Worm (Caenorhabditis elegans) whole organism, young adult: ENCODE data around the gene T01G1.2.

ENCODE experiments used
- B0261.1 ChIP-seq: sonication (generic microtip); optimal IDR thresholded peaks from 2 replicates; lab custom pipeline; 2016; ENCODE audit warnings: mild to moderate bottlenecking, missing genetic modification characterization, moderate library complexity, missing compliant biosample characterization
- D2030.7 ChIP-seq: fragments of 200-800 bp; sonication (Bioruptor generic); IDR thresholded peaks from 2 replicates; pipeline ENCODE4 v1.3.6; 2022; ENCODE audit warnings: missing genetic modification reagents, missing genetic modification characterization, missing compliant biosample characterization
- F37B4.10 ChIP-seq: fragments of 200-800 bp; sonication (Bioruptor generic); IDR thresholded peaks from 2 replicates; pipeline ENCODE4 v1.3.6; 2022; ENCODE audit warnings: missing genetic modification characterization, missing compliant biosample characterization
- F39B2.1 ChIP-seq: fragments of 200-800 bp; sonication (Bioruptor generic); IDR thresholded peaks from 2 replicates; pipeline ENCODE4 v1.3.6; 2022; ENCODE audit warnings: missing genetic modification reagents, missing genetic modification characterization, missing compliant biosample characterization
- F57C9.4 ChIP-seq: sonication (generic microtip); optimal IDR thresholded peaks from 2 replicates; lab custom pipeline; 2017; ENCODE audit warnings: mild to moderate bottlenecking, missing genetic modification characterization, missing compliant biosample characterization
- T07F8.4 ChIP-seq: sonication (generic microtip); optimal IDR thresholded peaks from 2 replicates; lab custom pipeline; 2016; ENCODE audit warnings: mild to moderate bottlenecking, missing genetic modification characterization, moderate library complexity, missing compliant biosample characterization
- Y53F4B.3 ChIP-seq: fragments of 200-800 bp; sonication (Bioruptor generic); IDR thresholded peaks from 2 replicates; pipeline ENCODE4 v1.3.6; 2022; ENCODE audit warnings: missing genetic modification reagents, missing genetic modification characterization, missing compliant biosample characterization
- Y79H2A.3 ChIP-seq: fragments of 200-800 bp; sonication (Bioruptor generic); conservative IDR thresholded peaks from 2 replicates; pipeline ENCODE4 v1.3.6; 2022; ENCODE audit warnings: missing genetic modification reagents, missing genetic modification characterization, missing compliant biosample characterization
- ZK185.1 ChIP-seq: sonication (generic microtip); optimal IDR thresholded peaks from 2 replicates; lab custom pipeline; 2016; ENCODE audit warnings: mild to moderate bottlenecking, missing genetic modification characterization, missing compliant biosample characterization; ENCODE audit not compliant: poor library complexity, severe bottlenecking
- aptf-2 ChIP-seq: fragments of 200-800 bp; sonication (Bioruptor generic); conservative IDR thresholded peaks from 2 replicates; pipeline ENCODE4 v1.3.6; 2022; ENCODE audit warnings: missing genetic modification reagents, missing genetic modification characterization, missing compliant biosample characterization
- attf-3 ChIP-seq: fragments of 200-800 bp; sonication (Bioruptor generic); conservative IDR thresholded peaks from 2 replicates; pipeline ENCODE4 v1.3.6; 2022; ENCODE audit warnings: missing genetic modification reagents, missing genetic modification characterization, missing compliant biosample characterization
- bed-1 ChIP-seq: fragments of 200-800 bp; sonication (Bioruptor generic); IDR thresholded peaks from 2 replicates; pipeline ENCODE4 v1.3.6; 2022; ENCODE audit warnings: missing genetic modification reagents, missing genetic modification characterization, missing compliant biosample characterization
- cebp-1 ChIP-seq, 2 experiments: fragments of 200-800 bp in 1 of 2; sonication (Bioruptor generic) in 1 of 2; sonication (generic microtip) in 1 of 2; IDR thresholded peaks in 1 of 2; optimal IDR thresholded peaks in 1 of 2; 2 replicates each; pipeline versions ENCODE4 v1.3.6 to Lab custom; 2017 to 2022; ENCODE audit warnings: missing compliant biosample characterization in 2 of 2, missing genetic modification characterization in 2 of 2, mild to moderate bottlenecking in 1 of 2, missing genetic modification reagents in 1 of 2, moderate library complexity in 1 of 2
- ceh-100 ChIP-seq: fragments of 200-800 bp; sonication (Bioruptor generic); IDR thresholded peaks from 2 replicates; pipeline ENCODE4 v1.3.6; 2022; ENCODE audit warnings: missing genetic modification reagents, missing genetic modification characterization, missing compliant biosample characterization
- ceh-27 ChIP-seq: fragments of 200-800 bp; sonication (Bioruptor generic); optimal IDR thresholded peaks from 2 replicates; lab custom pipeline; 2018; ENCODE audit warnings: mild to moderate bottlenecking, missing genetic modification characterization, moderate library complexity, missing compliant biosample characterization
- chd-7 ChIP-seq: sonication (generic microtip); optimal IDR thresholded peaks from 2 replicates; lab custom pipeline; 2016; ENCODE audit warnings: mild to moderate bottlenecking, missing genetic modification characterization, moderate library complexity, missing compliant biosample characterization
- dpff-1 ChIP-seq: sonication (generic microtip); optimal IDR thresholded peaks from 2 replicates; lab custom pipeline; 2017; ENCODE audit warnings: mild to moderate bottlenecking, missing genetic modification characterization, missing compliant biosample characterization
- egl-44 ChIP-seq: fragments of 200-800 bp; sonication (Bioruptor generic); IDR thresholded peaks from 2 replicates; pipeline ENCODE4 v1.3.6; 2022; ENCODE audit warnings: missing genetic modification reagents, missing genetic modification characterization, missing compliant biosample characterization
- ets-4 ChIP-seq: fragments of 200-800 bp; sonication (Bioruptor generic); optimal IDR thresholded peaks from 2 replicates; lab custom pipeline; 2018; ENCODE audit warnings: mild to moderate bottlenecking, missing genetic modification characterization, missing compliant biosample characterization
- him-1 ChIP-seq: sonication (generic microtip); optimal IDR thresholded peaks from 2 replicates; lab custom pipeline; 2016; ENCODE audit warnings: missing genotype, missing genetic modification reagents, missing genetic modification characterization, missing compliant biosample characterization
- hmg-1.2 ChIP-seq: fragments of 200-800 bp; sonication (Bioruptor generic); IDR thresholded peaks from 2 replicates; pipeline ENCODE4 v1.3.6; 2022; ENCODE audit warnings: missing genetic modification reagents, missing genetic modification characterization, missing compliant biosample characterization
- hrde-1 ChIP-seq: sonication (generic microtip); optimal IDR thresholded peaks from 2 replicates; lab custom pipeline; 2016; ENCODE audit warnings: missing genetic modification characterization, mild to moderate bottlenecking, missing compliant biosample characterization, moderate library complexity, missing genotype, missing genetic modification reagents, borderline replicate concordance
- lag-1 ChIP-seq: fragments of 200-800 bp; sonication (Bioruptor generic); IDR thresholded peaks from 2 replicates; pipeline ENCODE4 v1.3.6; 2022; ENCODE audit warnings: missing genetic modification reagents, missing genetic modification characterization, missing compliant biosample characterization
- madf-10 ChIP-seq: sonication (generic microtip); optimal IDR thresholded peaks from 2 replicates; lab custom pipeline; 2016; ENCODE audit warnings: mild to moderate bottlenecking, missing genetic modification characterization, missing compliant biosample characterization
- madf-6 ChIP-seq: fragments of 200-800 bp; sonication (Bioruptor generic); IDR thresholded peaks from 2 replicates; pipeline ENCODE4 v1.3.6; 2022; ENCODE audit warnings: missing genetic modification reagents, missing genetic modification characterization, missing compliant biosample characterization
- nhr-90 ChIP-seq: sonication (generic microtip); optimal IDR thresholded peaks from 2 replicates; lab custom pipeline; 2016; ENCODE audit warnings: missing genotype, mild to moderate bottlenecking, missing genetic modification characterization, missing compliant biosample characterization
- pbrm-1 ChIP-seq: fragments of 200-800 bp; sonication (Bioruptor generic); IDR thresholded peaks from 2 replicates; pipeline ENCODE4 v1.3.6; 2022; ENCODE audit warnings: missing genetic modification reagents, missing genetic modification characterization, missing compliant biosample characterization
- rec-8 ChIP-seq, 2 experiments: sonication (generic microtip); optimal IDR thresholded peaks; 2 replicates each; lab custom pipeline; 2016; ENCODE audit warnings: mild to moderate bottlenecking in 2 of 2, missing genetic modification characterization in 2 of 2, missing genetic modification reagents in 2 of 2, missing genotype in 2 of 2, missing biosample characterization in 1 of 2, missing compliant biosample characterization in 1 of 2, moderate library complexity in 1 of 2
- repo-1 ChIP-seq: sonication (generic microtip); optimal IDR thresholded peaks from 2 replicates; lab custom pipeline; 2017; ENCODE audit warnings: mild to moderate bottlenecking, missing genetic modification characterization, missing compliant biosample characterization
- rpc-1 ChIP-seq, 2 experiments: fragments of 150-350 bp in 1 of 2; sonication (generic microtip) in 1 of 2; optimal IDR thresholded peaks; 2 replicates each; lab custom pipeline; 2014 to 2018; ENCODE audit warnings: missing biosample characterization in 1 of 2, missing genetic modification characterization in 1 of 2, missing genetic modification reagents in 1 of 2, missing genotype in 1 of 2
- snpc-1.1 ChIP-seq: sonication (generic microtip); optimal IDR thresholded peaks from 2 replicates; lab custom pipeline; 2017; ENCODE audit warnings: missing genetic modification characterization, mild to moderate bottlenecking, missing compliant biosample characterization, antibody characterized with exemption, moderate library complexity, missing genotype, missing genetic modification reagents; ENCODE audit not compliant: insufficient read depth
- snpc-4 ChIP-seq, 5 experiments: fragments of 150-350 bp in 1 of 5; sonication (generic microtip) in 4 of 5; optimal IDR thresholded peaks; 2 replicates each; lab custom pipeline; 2014 to 2018; ENCODE audit warnings: missing genetic modification characterization in 5 of 5, missing biosample characterization in 3 of 5, antibody characterized with exemption in 2 of 5, mild to moderate bottlenecking in 2 of 5, missing compliant biosample characterization in 2 of 5, missing genotype in 2 of 5, moderate library complexity in 2 of 5, missing genetic modification reagents in 1 of 5
- somi-1 ChIP-seq: fragments of 200-800 bp; sonication (Bioruptor generic); optimal IDR thresholded peaks from 2 replicates; lab custom pipeline; 2018; ENCODE audit warnings: mild to moderate bottlenecking, missing genetic modification characterization, missing compliant biosample characterization
- ztf-28 ChIP-seq: fragments of 200-800 bp; sonication (Bioruptor generic); IDR thresholded peaks from 2 replicates; pipeline ENCODE4 v1.3.6; 2022; ENCODE audit warnings: missing genetic modification reagents, missing genetic modification characterization, missing compliant biosample characterization
- ztf-3 ChIP-seq: fragments of 200-800 bp; sonication (Bioruptor generic); optimal IDR thresholded peaks from 2 replicates; lab custom pipeline; 2018; ENCODE audit warnings: mild to moderate bottlenecking, missing genetic modification characterization, missing compliant biosample characterization

T01G1.2 gene

ce11 chrIV:11344288-11344687, 9.9 kb upstream of the T01G1.2 start:
- TF ChIP-seq him-1 (no peak), dpff-1 (tag; lab: Kevin White, UChicago) (no peak), madf-6 (GFP tag; lab: Robert Waterston, UW) (no peak), madf-10 (tag; lab: Kevin White, UChicago) (no peak), rec-8 (tag; optimal IDR thresholded peaks at IDR 0.05; lab: Kevin White, UChicago) (no peak), F37B4.10 (no peak), Y53F4B.3 (GFP tag; lab: Robert Waterston, UW) (no peak)

- TF ChIP-seq hmg-1.2 (GFP tag; lab: Robert Waterston, UW) (no peak), snpc-1.1 (tag; lab: Kevin White, UChicago) (no peak), egl-44 (GFP tag; lab: Robert Waterston, UW) (no peak), B0261.1 (tag; lab: Kevin White, UChicago) (no peak), somi-1 (GFP tag; lab: Kevin White, UChicago) (no peak), ZK185.1 (tag; lab: Kevin White, UChicago) (no peak), bed-1 (GFP tag; lab: Robert Waterston, UW) (no peak), pbrm-1 (no peak), F37B4.10 (no peak), chd-7 (tag; lab: Kevin White, UChicago) (no peak), snpc-4 (GFP tag; optimal IDR thresholded peaks at IDR 0.05; lab: Kevin White, UChicago) (no peak), snpc-4 (tag; optimal IDR thresholded peaks at IDR 0.05; lab: Kevin White, UChicago) (no peak), nhr-90 (tag; lab: Kevin White, UChicago) (no peak), ztf-28 (GFP tag; lab: Robert Waterston, UW) (no peak), ceh-100 (GFP tag; lab: Robert Waterston, UW) (no peak), F39B2.1 (GFP tag; lab: Robert Waterston, UW) (no peak), attf-3 (GFP tag; lab: Robert Waterston, UW) (no peak), ztf-3 (GFP tag; lab: Kevin White, UChicago) (no peak)
These were observed 6.9 kb upstream of the T01G1.2 start for ce11 chrIV:11347275-11347674.

- TF ChIP-seq chd-7 (tag; lab: Kevin White, UChicago) (no peak), D2030.7 (GFP tag; lab: Robert Waterston, UW) (no peak), hrde-1 (tag; lab: Kevin White, UChicago) (no peak), lag-1 (GFP tag; lab: Robert Waterston, UW) (no peak), rpc-1 (optimal IDR thresholded peaks at IDR 0.05; lab: Kevin White, UChicago) (no peak), rpc-1 (tag; optimal IDR thresholded peaks at IDR 0.05; lab: Kevin White, UChicago) (no peak), F57C9.4 (no peak), repo-1 (tag; lab: Kevin White, UChicago) (no peak), Y79H2A.3 (GFP tag; lab: Robert Waterston, UW) (no peak), T07F8.4 (no peak), ets-4 (GFP tag; lab: Kevin White, UChicago) (no peak), cebp-1 (GFP tag; IDR thresholded peaks at IDR 0.05; lab: Robert Waterston, UW) (no peak), cebp-1 (tag; optimal IDR thresholded peaks at IDR 0.05; lab: Kevin White, UChicago) (no peak), aptf-2 (GFP tag; lab: Robert Waterston, UW) (no peak), ceh-27 (GFP tag; lab: Kevin White, UChicago) (no peak)
These were observed 5.4 kb upstream of the T01G1.2 start for ce11 chrIV:11348822-11349221.
